Worm (Caenorhabditis elegans): Measurements from ENCODE around the gene C38C3.4.

DNA sequence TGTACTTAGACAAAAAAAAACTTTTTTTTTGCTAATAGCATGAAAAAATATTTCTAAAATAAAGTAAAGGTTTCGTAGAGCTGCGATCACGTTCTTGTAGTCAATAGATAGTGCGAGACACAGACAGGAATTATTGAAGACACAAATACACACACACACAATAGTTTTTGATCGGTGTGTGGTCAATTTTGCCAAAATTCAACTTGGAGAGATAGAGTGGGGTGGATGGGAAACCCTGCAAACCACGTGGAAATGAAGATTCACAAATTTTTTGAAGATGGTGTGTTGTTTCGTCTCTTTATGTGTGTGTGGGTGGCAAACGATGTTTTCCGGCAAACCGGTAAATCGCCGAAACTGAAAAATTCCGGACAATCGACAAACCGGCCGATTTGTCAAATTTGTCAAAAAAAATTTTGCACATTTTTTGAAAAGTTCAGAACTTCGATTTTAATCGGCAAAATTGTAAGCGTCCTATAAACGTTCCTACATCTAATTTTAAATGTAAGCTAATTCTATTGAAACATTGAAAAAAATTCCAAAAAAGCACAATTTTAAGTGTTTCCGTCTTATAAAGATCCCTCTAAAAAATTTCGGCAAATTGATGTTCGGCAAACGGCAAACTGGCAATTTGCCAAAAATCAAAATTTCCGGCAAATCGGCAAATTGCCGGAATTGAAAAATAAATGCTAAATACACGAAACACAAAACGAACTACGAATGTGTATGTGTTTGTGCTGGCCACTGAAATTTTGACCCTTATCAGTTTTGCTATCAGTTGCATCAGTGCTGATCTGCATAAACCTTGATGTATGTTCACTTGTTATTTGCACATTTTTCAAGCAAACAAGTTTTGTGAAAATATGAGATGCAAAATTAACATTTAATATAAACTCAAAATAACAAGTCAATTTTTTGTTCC, 49.1 kb upstream of the C38C3.4 start:
- TF ChIP-seq med-1 (GFP tag; optimal IDR thresholded peaks at IDR 0.05; ENCODE audit: insufficient read depth): no peak
- no peak for TF ChIP-seq T22C8.4 (GFP tag; IDR thresholded peaks at IDR 0.05)
- TF ChIP-seq klf-2 (GFP tag; conservative IDR thresholded peaks at IDR 0.05): no peak
- TF ChIP-seq ztf-23 (GFP tag; IDR thresholded peaks at IDR 0.05): no peak

Measured in whole organism, midembryonic.